Worm (Caenorhabditis elegans): ENCODE results near the gene srt-49.

ce11 chrIV:15098294-15098693 is at the start of gene srt-49:
- no peak for TF ChIP-seq elt-2 (tag; optimal IDR thresholded peaks at IDR 0.05)
- TF ChIP-seq rnt-1 (tag; optimal IDR thresholded peaks at IDR 0.05): no peak
- no peak for TF ChIP-seq ceh-18 (tag; optimal IDR thresholded peaks at IDR 0.05)
- no peak for TF ChIP-seq nhr-232 (tag; optimal IDR thresholded peaks at IDR 0.05)

Data from whole organism, late embryonic.